Worm (Caenorhabditis elegans): ENCODE results near the gene T16A9.5.
A peak's percentile ranks its signal among the peaks of the same experiment; 100 is the strongest.

Gene T16A9.5

ce11 chrV:14182860-14183259 is 32.1 kb downstream of the T16A9.5 start, which contains the start of gene cest-2.3:
TSS of gene cest-2.3 (minus strand) at chrV:14182960.
- TF ChIP-seq fos-1 (tag; optimal IDR thresholded peaks at IDR 0.05) (no peak), unc-55 (GFP tag; optimal IDR thresholded peaks at IDR 0.05) (no peak), unc-62 (GFP tag; optimal IDR thresholded peaks at IDR 0.05) (no peak), mab-5 (tag; optimal IDR thresholded peaks at IDR 0.05) (no peak)

- TF ChIP-seq ztf-1 (GFP tag; conservative IDR thresholded peaks at IDR 0.05), result no peak
- no peak for TF ChIP-seq unc-55 (GFP tag; optimal IDR thresholded peaks at IDR 0.05)
- no peak for TF ChIP-seq Y55F3AM.14 (GFP tag; optimal IDR thresholded peaks at IDR 0.05)
Measured at ce11 chrV:14179947-14180346, 35.1 kb downstream of the T16A9.5 start, which contains the start of gene ZC376.8. TSS of gene ZC376.8 (plus strand) at chrV:14180247.

- no peak for TF ChIP-seq sma-3 (GFP tag; optimal IDR thresholded peaks at IDR 0.05)
- TF ChIP-seq ceh-16 (tag; optimal IDR thresholded peaks at IDR 0.05), result no peak
- TF ChIP-seq nhr-129 (tag; optimal IDR thresholded peaks at IDR 0.05), result peak; percentile 50
- peak; percentile 7 for TF ChIP-seq sma-9 (GFP tag; optimal IDR thresholded peaks at IDR 0.05)
- TF ChIP-seq sma-9 (tag; optimal IDR thresholded peaks at IDR 0.05), result no peak
- no peak for TF ChIP-seq alr-1 (tag; optimal IDR thresholded peaks at IDR 0.05)
- TF ChIP-seq C34F6.9 (tag; optimal IDR thresholded peaks at IDR 0.05), result peak; percentile 61
- TF ChIP-seq F13H6.1 (tag; optimal IDR thresholded peaks at IDR 0.05), result peak; percentile 16
Measured at ce11 chrV:14177657-14178129, 37.3 kb downstream of the T16A9.5 start, which contains the start of gene ceh-74. TSS of gene ceh-74 (plus strand) at chrV:14178079.

DNA sequence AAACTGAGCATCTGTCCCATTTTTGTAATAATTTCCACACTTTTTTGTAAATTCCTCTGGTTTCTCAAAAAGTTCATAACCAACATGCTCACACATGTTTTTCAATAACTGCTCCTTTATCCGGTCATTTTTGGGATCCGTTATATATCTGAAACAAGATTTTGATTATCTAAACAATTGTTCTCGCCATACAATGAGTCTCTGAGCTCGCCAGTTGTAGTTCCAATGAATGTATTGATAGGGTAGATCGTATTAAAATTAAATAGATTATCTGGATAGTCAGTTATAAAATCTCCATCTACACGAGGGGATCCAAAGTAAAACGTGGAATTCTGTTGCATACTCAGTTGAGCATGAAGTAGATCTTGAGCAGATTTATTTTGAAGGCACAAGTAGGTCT is 38.4 kb downstream of the T16A9.5 start:
- TF ChIP-seq nhr-77 (tag; optimal IDR thresholded peaks at IDR 0.05) (no peak), unc-39 (tag; optimal IDR thresholded peaks at IDR 0.05) (no peak), lin-11 (tag; optimal IDR thresholded peaks at IDR 0.05) (no peak), alr-1 (tag; optimal IDR thresholded peaks at IDR 0.05) (no peak), fos-1 (tag; optimal IDR thresholded peaks at IDR 0.05) (no peak), blmp-1 (tag; optimal IDR thresholded peaks at IDR 0.05; ENCODE audit: insufficient read depth) (no peak), ZK546.5 (tag; optimal IDR thresholded peaks at IDR 0.05) (no peak), F13H6.1 (tag; optimal IDR thresholded peaks at IDR 0.05) (no peak), ztf-1 (GFP tag; conservative IDR thresholded peaks at IDR 0.05) (no peak), nhr-23 (tag; optimal IDR thresholded peaks at IDR 0.05) (no peak), skn-1 (tag; optimal IDR thresholded peaks at IDR 0.05) (no peak), mab-5 (tag; optimal IDR thresholded peaks at IDR 0.05) (no peak), snpc-4 (tag; optimal IDR thresholded peaks at IDR 0.05) (no peak), nhr-11 (tag; optimal IDR thresholded peaks at IDR 0.05) (no peak), unc-55 (GFP tag; optimal IDR thresholded peaks at IDR 0.05) (no peak), nhr-129 (tag; optimal IDR thresholded peaks at IDR 0.05) (no peak), nhr-12 (tag; optimal IDR thresholded peaks at IDR 0.05) (no peak), sem-4 (tag; optimal IDR thresholded peaks at IDR 0.05) (no peak), ceh-16 (tag; optimal IDR thresholded peaks at IDR 0.05) (no peak)

- peak; percentile 59 for TF ChIP-seq fos-1 (tag; optimal IDR thresholded peaks at IDR 0.05)
- TF ChIP-seq mab-5 (tag; optimal IDR thresholded peaks at IDR 0.05), result no peak
- no peak for TF ChIP-seq sem-4 (tag; optimal IDR thresholded peaks at IDR 0.05)
- no peak for TF ChIP-seq blmp-1 (tag; optimal IDR thresholded peaks at IDR 0.05; ENCODE audit: insufficient read depth)
- no peak for TF ChIP-seq Y55F3AM.14 (GFP tag; optimal IDR thresholded peaks at IDR 0.05)
- TF ChIP-seq peb-1 (tag; optimal IDR thresholded peaks at IDR 0.05), result no peak
Measured at ce11 chrV:14175216-14175615, 39.8 kb downstream of the T16A9.5 start, which contains the start of gene cest-2.2. TSS of gene cest-2.2 (minus strand) at chrV:14175355.

DNA sequence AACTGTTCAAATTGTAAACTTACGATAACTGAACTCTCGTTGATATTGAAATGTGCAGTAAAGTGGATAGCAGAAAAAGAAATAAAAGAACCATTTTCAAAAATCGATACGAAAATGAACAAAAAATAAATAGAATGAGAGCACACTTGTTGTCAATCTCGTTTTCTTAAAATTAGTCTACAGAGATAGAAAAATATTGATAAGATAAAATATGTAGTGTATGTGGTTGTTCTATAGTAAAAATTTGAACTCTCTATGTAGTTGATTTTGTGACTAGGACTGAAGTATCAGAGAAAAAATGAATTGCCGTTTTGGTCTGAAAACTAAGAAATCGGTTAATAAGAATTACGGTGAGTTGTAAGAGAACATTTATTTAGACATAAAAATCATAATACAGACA is 43.7 kb downstream of the T16A9.5 start, which contains the start of gene cest-2.1:
Gene cest-2.1 (minus strand): TSS at position 198 of the 400 bp plus-strand sequence.
- TF ChIP-seq nhr-12 (tag; optimal IDR thresholded peaks at IDR 0.05), result no peak
- no peak for TF ChIP-seq nhr-10 (tag; optimal IDR thresholded peaks at IDR 0.05)
- no peak for TF ChIP-seq sma-9 (GFP tag; optimal IDR thresholded peaks at IDR 0.05)
- no peak for TF ChIP-seq sma-9 (tag; optimal IDR thresholded peaks at IDR 0.05)
- no peak for TF ChIP-seq R02D3.7 (tag; optimal IDR thresholded peaks at IDR 0.05)
- no peak for TF ChIP-seq nhr-11 (tag; optimal IDR thresholded peaks at IDR 0.05)
- TF ChIP-seq gmeb-1 (tag; optimal IDR thresholded peaks at IDR 0.05), result no peak
- no peak for TF ChIP-seq nhr-25 (tag; optimal IDR thresholded peaks at IDR 0.05)
- TF ChIP-seq ama-1 (optimal IDR thresholded peaks at IDR 0.05), result no peak

All from whole organism, L2 larva.